Worm (Caenorhabditis elegans) whole organism, L3 larva: ENCODE results near the gene daf-42.

Source experiments
- R02D3.7 ChIP-seq: fragments of 150-350 bp; optimal IDR thresholded peaks from 2 replicates; lab custom pipeline; 2014; ENCODE audit warnings: missing biosample characterization, missing genetic modification characterization
- ZK546.5 ChIP-seq: sonication (generic microtip); optimal IDR thresholded peaks from 2 replicates; lab custom pipeline; 2017; ENCODE audit warnings: missing biosample characterization, missing genetic modification characterization
- aly-2 ChIP-seq: fragments of 150-350 bp; optimal IDR thresholded peaks from 2 replicates; lab custom pipeline; 2014; ENCODE audit warnings: missing biosample characterization, missing genetic modification characterization
- ama-1 ChIP-seq: fragments of 150-350 bp; optimal IDR thresholded peaks from 2 replicates; lab custom pipeline; 2018
- ceh-28 ChIP-seq: fragments of 150-350 bp; optimal IDR thresholded peaks from 2 replicates; lab custom pipeline; 2014; ENCODE audit warnings: missing biosample characterization, missing genetic modification reagents, missing genetic modification characterization
- ceh-9 ChIP-seq: sonication (generic microtip); optimal IDR thresholded peaks from 2 replicates; lab custom pipeline; 2018; ENCODE audit warnings: missing biosample characterization, missing genetic modification characterization
- daf-12 ChIP-seq: fragments of 150-350 bp; optimal IDR thresholded peaks from 2 replicates; lab custom pipeline; 2014; ENCODE audit warnings: missing biosample characterization, missing genetic modification reagents, missing genetic modification characterization
- egl-27 ChIP-seq: sonication (generic microtip); optimal IDR thresholded peaks from 4 replicates; lab custom pipeline; 2017; ENCODE audit warnings: missing biosample characterization, missing genetic modification reagents, missing genetic modification characterization
- egl-5 ChIP-seq: fragments of 150-350 bp; optimal IDR thresholded peaks from 2 replicates; lab custom pipeline; 2017; ENCODE audit warnings: missing biosample characterization, missing genetic modification reagents, missing genetic modification characterization, inconsistent platforms
- elt-1 ChIP-seq: fragments of 150-350 bp; optimal IDR thresholded peaks from 2 replicates; lab custom pipeline; 2014; ENCODE audit warnings: missing biosample characterization, missing genetic modification characterization
- elt-2 ChIP-seq: sonication (generic microtip); optimal IDR thresholded peaks from 2 replicates; lab custom pipeline; 2016; ENCODE audit warnings: missing genetic modification reagents, mild to moderate bottlenecking, missing genetic modification characterization, missing compliant biosample characterization
- elt-3 ChIP-seq, 3 experiments: fragments of 150-350 bp in 1 of 3; sonication (generic microtip) in 2 of 3; optimal IDR thresholded peaks; 2 replicates in 2 of 3; 4 replicates in 1 of 3; lab custom pipeline; 2014 to 2017; ENCODE audit warnings: missing biosample characterization in 3 of 3, missing genetic modification characterization in 3 of 3
- fkh-10 ChIP-seq: sonication (generic microtip); optimal IDR thresholded peaks from 2 replicates; lab custom pipeline; 2017; ENCODE audit warnings: missing biosample characterization, missing genetic modification reagents, missing genetic modification characterization
- fkh-2 ChIP-seq: fragments of 150-350 bp; optimal IDR thresholded peaks from 2 replicates; lab custom pipeline; 2014; ENCODE audit warnings: missing biosample characterization, missing genetic modification reagents, missing genetic modification characterization
- fos-1 ChIP-seq: fragments of 150-350 bp; optimal IDR thresholded peaks from 2 replicates; lab custom pipeline; 2014; ENCODE audit warnings: missing biosample characterization, missing genetic modification characterization
- hmg-11 ChIP-seq: sonication (generic microtip); optimal IDR thresholded peaks from 2 replicates; lab custom pipeline; 2016; ENCODE audit warnings: missing genetic modification characterization, missing compliant biosample characterization
- jun-1 ChIP-seq: fragments of 150-350 bp; optimal IDR thresholded peaks from 2 replicates; lab custom pipeline; 2014; ENCODE audit warnings: missing biosample characterization, missing genetic modification reagents, missing genetic modification characterization
- lin-15B ChIP-seq: fragments of 150-350 bp; optimal IDR thresholded peaks from 2 replicates; lab custom pipeline; 2014; ENCODE audit warnings: missing biosample characterization, missing genetic modification characterization
- lin-39 ChIP-seq: fragments of 150-350 bp; optimal IDR thresholded peaks from 2 replicates; lab custom pipeline; 2018; ENCODE audit warnings: missing biosample characterization, missing genetic modification reagents, missing genetic modification characterization
- lsy-12 ChIP-seq: sonication (generic microtip); optimal IDR thresholded peaks from 2 replicates; lab custom pipeline; 2016; ENCODE audit warnings: mild to moderate bottlenecking, missing genetic modification characterization, missing compliant biosample characterization
- mdl-1 ChIP-seq: fragments of 150-350 bp; optimal IDR thresholded peaks from 2 replicates; lab custom pipeline; 2014; ENCODE audit warnings: missing biosample characterization, missing genetic modification characterization
- mml-1 ChIP-seq: fragments of 150-350 bp; sonication (generic microtip); optimal IDR thresholded peaks from 3 replicates; lab custom pipeline; 2014; ENCODE audit warnings: missing biosample characterization, missing genetic modification characterization
- nfya-1 ChIP-seq: sonication (generic microtip); optimal IDR thresholded peaks from 2 replicates; lab custom pipeline; 2017; ENCODE audit warnings: missing genetic modification characterization, mild to moderate bottlenecking, missing compliant biosample characterization, antibody characterized with exemption, moderate library complexity; ENCODE audit not compliant: insufficient read depth
- nhr-11 ChIP-seq: fragments of 150-350 bp; optimal IDR thresholded peaks from 2 replicates; lab custom pipeline; 2014; ENCODE audit warnings: missing biosample characterization, missing genetic modification characterization
- nhr-23 ChIP-seq: fragments of 150-350 bp; optimal IDR thresholded peaks from 2 replicates; lab custom pipeline; 2014; ENCODE audit warnings: missing biosample characterization, missing genetic modification reagents, missing genetic modification characterization
- nhr-237 ChIP-seq: fragments of 150-350 bp; optimal IDR thresholded peaks from 2 replicates; lab custom pipeline; 2014; ENCODE audit warnings: missing biosample characterization, missing genetic modification characterization
- nhr-25 ChIP-seq: sonication (generic microtip); optimal IDR thresholded peaks from 2 replicates; lab custom pipeline; 2017; ENCODE audit warnings: missing biosample characterization, missing genetic modification characterization
- nhr-28 ChIP-seq: fragments of 150-350 bp; optimal IDR thresholded peaks from 2 replicates; lab custom pipeline; 2014; ENCODE audit warnings: missing biosample characterization, missing genetic modification characterization
- nhr-43 ChIP-seq: sonication (generic microtip); optimal IDR thresholded peaks from 2 replicates; lab custom pipeline; 2016; ENCODE audit warnings: mild to moderate bottlenecking, missing genetic modification characterization, missing compliant biosample characterization; ENCODE audit not compliant: poor library complexity, severe bottlenecking
- nhr-67 ChIP-seq: fragments of 150-350 bp; optimal IDR thresholded peaks from 2 replicates; lab custom pipeline; 2014; ENCODE audit warnings: missing biosample characterization, missing genetic modification characterization
- nhr-76 ChIP-seq: fragments of 150-350 bp; sonication (generic microtip); optimal IDR thresholded peaks from 5 replicates; lab custom pipeline; 2014; ENCODE audit warnings: missing biosample characterization, missing genetic modification characterization
- pha-4 ChIP-seq: fragments of 150-350 bp; optimal IDR thresholded peaks from 2 replicates; lab custom pipeline; 2014; ENCODE audit warnings: missing biosample characterization, missing genetic modification reagents, missing genetic modification characterization
- pqm-1 ChIP-seq: fragments of 150-350 bp; optimal IDR thresholded peaks from 2 replicates; lab custom pipeline; 2017; ENCODE audit warnings: missing biosample characterization, missing genetic modification characterization, inconsistent platforms
- sea-2 ChIP-seq: fragments of 150-350 bp; sonication (generic microtip); optimal IDR thresholded peaks from 4 replicates; lab custom pipeline; 2014; ENCODE audit warnings: missing biosample characterization, missing genetic modification reagents, missing genetic modification characterization
- skn-1 ChIP-seq: fragments of 150-350 bp; optimal IDR thresholded peaks from 2 replicates; lab custom pipeline; 2014; ENCODE audit warnings: missing biosample characterization, missing genetic modification characterization
- snpc-4 ChIP-seq: fragments of 150-350 bp; optimal IDR thresholded peaks from 2 replicates; lab custom pipeline; 2014; ENCODE audit warnings: missing biosample characterization, missing genetic modification characterization
- tbx-2 ChIP-seq: sonication (generic microtip); optimal IDR thresholded peaks from 2 replicates; lab custom pipeline; 2016; ENCODE audit warnings: mild to moderate bottlenecking, missing genetic modification characterization, missing compliant biosample characterization
- unc-39 ChIP-seq: sonication (generic microtip); optimal IDR thresholded peaks from 4 replicates; lab custom pipeline; 2017; ENCODE audit warnings: missing biosample characterization, missing genetic modification characterization
- unc-62 ChIP-seq: fragments of 150-350 bp; sonication (generic microtip); optimal IDR thresholded peaks from 4 replicates; lab custom pipeline; 2014; ENCODE audit warnings: missing biosample characterization, missing genetic modification reagents, missing genetic modification characterization
- ztf-11 ChIP-seq: fragments of 150-350 bp; optimal IDR thresholded peaks from 2 replicates; lab custom pipeline; 2014; ENCODE audit warnings: missing biosample characterization, missing genetic modification characterization

Gene daf-42

ce11 chrIV:7318900-7319299 lies 27.8 kb downstream of the daf-42 start:
- TF ChIP-seq fos-1 (tag; lab: Kevin White, UChicago) (no peak), ztf-11 (no peak), R02D3.7 (tag; lab: Kevin White, UChicago) (no peak), snpc-4 (tag; lab: Kevin White, UChicago) (no peak), sea-2 (GFP tag; lab: Kevin White, UChicago) (no peak), lsy-12 (tag; lab: Kevin White, UChicago) (no peak), unc-39 (tag; lab: Kevin White, UChicago) (no peak), mdl-1 (no peak), lin-39 (tag; lab: Kevin White, UChicago) (peak; percentile 50), nhr-23 (tag; lab: Kevin White, UChicago) (no peak), egl-5 (tag; lab: Kevin White, UChicago) (peak; percentile 6), egl-27 (no peak), nhr-25 (no peak), unc-62 (no peak), elt-1 (peak; percentile 73)

- TF ChIP-seq pha-4 (tag; lab: Kevin White, UChicago) = peak; percentile 2
- TF ChIP-seq ceh-28 (tag; lab: Kevin White, UChicago) = peak; percentile 7
- TF ChIP-seq nhr-23 (tag; lab: Kevin White, UChicago) = peak; percentile 42
- peak; percentile 6 for TF ChIP-seq nhr-25
- no peak for TF ChIP-seq elt-1
- no peak for TF ChIP-seq fkh-10 (GFP tag; lab: Kevin White, UChicago)
- TF ChIP-seq hmg-11 (tag; lab: Kevin White, UChicago) = peak; percentile 13
- no peak for TF ChIP-seq egl-27
- TF ChIP-seq aly-2 (tag; lab: Kevin White, UChicago) = no peak
- TF ChIP-seq tbx-2 (tag; lab: Kevin White, UChicago) = no peak
- no peak for TF ChIP-seq snpc-4 (tag; lab: Kevin White, UChicago)
Observed at ce11 chrIV:7317829-7318529, 28.7 kb downstream of the daf-42 start.

ce11 chrIV:7316613-7317153 lies 30.0 kb downstream of the daf-42 start, which contains the start of gene F42C5.9:
Gene F42C5.9 (minus strand): TSS chrIV:7317103.
- TF ChIP-seq jun-1 (tag; lab: Kevin White, UChicago) (no peak), pqm-1 (peak; percentile 48), ama-1 (lab: Kevin White, UChicago) (peak; percentile 25), nhr-25 (no peak), snpc-4 (tag; lab: Kevin White, UChicago) (peak; percentile 95)

- TF ChIP-seq fkh-2 (tag; lab: Kevin White, UChicago) = no peak
- TF ChIP-seq nfya-1 (tag; lab: Kevin White, UChicago) = peak; percentile 77
- peak; percentile 48 for TF ChIP-seq nhr-25
- TF ChIP-seq skn-1 (tag; lab: Kevin White, UChicago) = peak; percentile 30
- TF ChIP-seq ZK546.5 = no peak
- peak; percentile 92 for TF ChIP-seq pha-4 (tag; lab: Kevin White, UChicago)
- TF ChIP-seq sea-2 (GFP tag; lab: Kevin White, UChicago) = no peak
- peak; percentile 34 for TF ChIP-seq elt-2
- TF ChIP-seq nhr-11 = no peak
- TF ChIP-seq unc-62 = no peak
- TF ChIP-seq daf-12 = no peak
- TF ChIP-seq elt-3 (tag; optimal IDR thresholded peaks at IDR 0.05; lab: Kevin White, UChicago) = no peak
- peak; percentile 67 for TF ChIP-seq egl-5 (tag; lab: Kevin White, UChicago)
- TF ChIP-seq nhr-43 (tag; lab: Kevin White, UChicago) = peak; percentile 25
- TF ChIP-seq ceh-9 (tag; lab: Kevin White, UChicago) = no peak
- peak; percentile 27 for TF ChIP-seq pqm-1
- no peak for TF ChIP-seq nhr-237 (tag; lab: Kevin White, UChicago)
- no peak for TF ChIP-seq nhr-28 (tag; lab: Kevin White, UChicago)
- TF ChIP-seq mml-1 = no peak
- TF ChIP-seq lin-15B = peak; percentile 43
- TF ChIP-seq ceh-28 (tag; lab: Kevin White, UChicago) = peak; percentile 12
- no peak for TF ChIP-seq nhr-76
- no peak for TF ChIP-seq mdl-1
- peak; percentile 80 for TF ChIP-seq snpc-4 (tag; lab: Kevin White, UChicago)
- TF ChIP-seq nhr-23 (tag; lab: Kevin White, UChicago) = peak; percentile 51
- TF ChIP-seq hmg-11 (tag; lab: Kevin White, UChicago) = peak; percentile 85
- TF ChIP-seq ama-1 (lab: Kevin White, UChicago) = peak; percentile 36
- TF ChIP-seq nhr-67 (tag; lab: Kevin White, UChicago) = no peak
- TF ChIP-seq lin-39 (tag; lab: Kevin White, UChicago) = peak; percentile 38
- no peak for TF ChIP-seq fos-1 (tag; lab: Kevin White, UChicago)
Observed at ce11 chrIV:7313962-7314361, 32.7 kb downstream of the daf-42 start.
